Comparison of ENCODE assay signal across 1 fruit fly cellular context in the genomic region with DNA sequence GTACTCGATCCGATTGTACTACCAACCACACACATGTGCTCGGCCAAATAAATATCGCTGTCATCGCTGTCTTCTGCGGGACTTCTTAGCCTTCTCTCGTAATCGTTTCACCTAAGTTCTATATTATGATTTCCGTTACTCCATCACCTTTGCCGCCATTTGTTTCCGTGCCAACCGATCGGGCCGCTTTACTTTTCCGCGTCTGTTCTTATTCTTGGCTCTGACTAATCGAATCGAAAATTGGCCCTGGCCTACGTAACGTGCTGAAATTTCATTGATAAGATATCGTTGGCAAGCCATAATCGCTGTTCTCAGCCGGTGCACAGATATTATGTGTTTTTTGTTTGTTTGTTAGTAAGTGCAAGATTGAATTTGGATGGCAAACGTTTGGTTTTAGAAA.
A peak's percentile ranks its signal among the peaks of the same experiment; 100 is the strongest.
TF ChIP-seq lines count a peak whose summit lies in the region.

No protein-coding gene starts in this region.

TF ChIP-seq in whole organism, embryonic, 481 proteins besides CTCF, POLR2A, EP300 and RAD21 (continued from another document):
- no peak for TF ChIP-seq CG8290 (GFP tag; optimal IDR thresholded peaks at IDR 0.05; lab: Kevin White, UChicago)
- TF ChIP-seq CG8290 (tag; optimal IDR thresholded peaks at IDR 0.05; lab: Kevin White, UChicago) = no peak
- TF ChIP-seq chinmo (GFP tag; IDR thresholded peaks at IDR 0.05; lab: Robert Waterston, UW; ENCODE audit: partially characterized antibody) = 0 out of 4 replicates have a peak, but pooled peaks have one; percentile 23
- peak; percentile 29 for TF ChIP-seq BtbVII (GFP tag; optimal IDR thresholded peaks at IDR 0.05; lab: Kevin White, UChicago)
- TF ChIP-seq Xbp1 (GFP tag; optimal IDR thresholded peaks at IDR 0.05; lab: Kevin White, UChicago) = no peak
- no peak for TF ChIP-seq NfI (GFP tag; optimal IDR thresholded peaks at IDR 0.05; lab: Kevin White, UChicago)
- no peak for TF ChIP-seq shn (GFP tag; optimal IDR thresholded peaks at IDR 0.05; lab: Kevin White, UChicago)
- TF ChIP-seq CG7556 (GFP tag; optimal IDR thresholded peaks at IDR 0.05; lab: Kevin White, UChicago) = no peak
- TF ChIP-seq psq (GFP tag; optimal IDR thresholded peaks at IDR 0.05; lab: Kevin White, UChicago) = no peak
- TF ChIP-seq Meics (GFP tag; optimal IDR thresholded peaks at IDR 0.05; lab: Kevin White, UChicago) = peak; percentile 13
- no peak for TF ChIP-seq Doc2 (GFP tag; IDR thresholded peaks at IDR 0.05; lab: Robert Waterston, UW)
- no peak for TF ChIP-seq CG9215 (GFP tag; IDR thresholded peaks at IDR 0.05; lab: Robert Waterston, UW)
- TF ChIP-seq dan (GFP tag; IDR thresholded peaks at IDR 0.05; lab: Robert Waterston, UW) = no peak
- no peak for TF ChIP-seq stc (GFP tag; IDR thresholded peaks at IDR 0.05; lab: Robert Waterston, UW)
- no peak for TF ChIP-seq knrl (GFP tag; IDR thresholded peaks at IDR 0.05; lab: Robert Waterston, UW; ENCODE audit: partially characterized antibody)
- TF ChIP-seq CG10543 (GFP tag; optimal IDR thresholded peaks at IDR 0.05; lab: Kevin White, UChicago) = no peak
- no peak for TF ChIP-seq CG7357 (GFP tag; IDR thresholded peaks at IDR 0.05; lab: Robert Waterston, UW)
- peak; percentile 39 for TF ChIP-seq sug (tag; optimal IDR thresholded peaks at IDR 0.05; lab: Kevin White, UChicago)
- TF ChIP-seq gsb (GFP tag; IDR thresholded peaks at IDR 0.05; lab: Robert Waterston, UW) = no peak
- no peak for TF ChIP-seq Hmr (GFP tag; optimal IDR thresholded peaks at IDR 0.05; lab: Kevin White, UChicago)
